Fruit fly (Drosophila melanogaster): ENCODE measurements around the gene kek1.

Gene kek1

dm6 chr2L:12822597-12822996 lies at the start of gene kek1 (continued):
- no peak for TF ChIP-seq CG6276 (GFP tag; optimal IDR thresholded peaks at IDR 0.05)
- no peak for TF ChIP-seq Hr39 (GFP tag; optimal IDR thresholded peaks at IDR 0.05)
- no peak for TF ChIP-seq dac (GFP tag; optimal IDR thresholded peaks at IDR 0.05)
- peak; percentile 19 for TF ChIP-seq dsx (GFP tag; optimal IDR thresholded peaks at IDR 0.05; ENCODE audit: poor library complexity, severe bottlenecking)
- TF ChIP-seq ss (GFP tag; optimal IDR thresholded peaks at IDR 0.05), result peak; percentile 7 to 53
- peak; percentile 27 for TF ChIP-seq Sox102F (GFP tag; optimal IDR thresholded peaks at IDR 0.05)

- TF ChIP-seq Eip78C (GFP tag), result peak; percentile 43
- TF ChIP-seq Ets21C (GFP tag; optimal IDR thresholded peaks at IDR 0.05), result no peak
- peak; percentile 43 for TF ChIP-seq svp (GFP tag)
- TF ChIP-seq CG11762 (GFP tag; optimal IDR thresholded peaks at IDR 0.05; ENCODE audit: insufficient read depth), result no peak
- TF ChIP-seq CG3919 (GFP tag; optimal IDR thresholded peaks at IDR 0.05), result no peak
- TF ChIP-seq CG8319 (GFP tag; optimal IDR thresholded peaks at IDR 0.05), result no peak
- no peak for TF ChIP-seq Lpt (GFP tag; optimal IDR thresholded peaks at IDR 0.05)
- no peak for TF ChIP-seq CG6854 (GFP tag; optimal IDR thresholded peaks at IDR 0.05)
- TF ChIP-seq CG31627 (GFP tag; optimal IDR thresholded peaks at IDR 0.05), result no peak
These were observed 44.9 kb upstream of the kek1 start for dm6 chr2L:12867482-12867881.

dm6 chr2L:12854523-12854922 lies 31.9 kb upstream of the kek1 start:
- TF ChIP-seq achi (GFP tag; optimal IDR thresholded peaks at IDR 0.05), result peak; percentile 4
- TF ChIP-seq Eip78C (GFP tag), result no peak
- no peak for TF ChIP-seq svp (GFP tag)
- peak; percentile 47; the same call in 2 of the 3 replicates for TF ChIP-seq CG6163 (GFP tag; IDR thresholded peaks at IDR 0.05)
- peak; percentile 23 for TF ChIP-seq net (GFP tag; optimal IDR thresholded peaks at IDR 0.05)
- peak in 1 of 2 experiments; percentile 3 for TF ChIP-seq salr (GFP tag; optimal IDR thresholded peaks at IDR 0.05)
- no peak for TF ChIP-seq cyc (GFP tag; optimal IDR thresholded peaks at IDR 0.05)
- peak; percentile 17 for TF ChIP-seq CG6808 (GFP tag; optimal IDR thresholded peaks at IDR 0.05)
- 0 out of 3 replicates have a peak, but pooled peaks have one; percentile 13 for TF ChIP-seq eg (GFP tag; IDR thresholded peaks at IDR 0.05)
- peak; percentile 25 for TF ChIP-seq CG1621 (tag; optimal IDR thresholded peaks at IDR 0.05)
- peak; percentile 16 for TF ChIP-seq CG3919 (GFP tag; optimal IDR thresholded peaks at IDR 0.05)

dm6 chr2L:12850091-12850490 lies 27.5 kb upstream of the kek1 start:
- peak; percentile 7 for TF ChIP-seq ss (GFP tag; optimal IDR thresholded peaks at IDR 0.05)
- TF ChIP-seq cyc (GFP tag; optimal IDR thresholded peaks at IDR 0.05), result no peak
- peak; percentile 19 for TF ChIP-seq spab (GFP tag; optimal IDR thresholded peaks at IDR 0.05)
- peak; percentile 17 for TF ChIP-seq acj6 (GFP tag; optimal IDR thresholded peaks at IDR 0.05)
- TF ChIP-seq Sox15 (GFP tag; optimal IDR thresholded peaks at IDR 0.05), result no peak
- TF ChIP-seq svp (GFP tag), result no peak
- TF ChIP-seq CG10631 (GFP tag; optimal IDR thresholded peaks at IDR 0.05), result peak; percentile 22
- peak; percentile 54 for TF ChIP-seq Eip78C (GFP tag)
- no peak for TF ChIP-seq fd59A (GFP tag; optimal IDR thresholded peaks at IDR 0.05)
- no peak for TF ChIP-seq CG6163 (GFP tag; IDR thresholded peaks at IDR 0.05)
- no peak for TF ChIP-seq dsx (GFP tag; optimal IDR thresholded peaks at IDR 0.05; ENCODE audit: poor library complexity, severe bottlenecking)
- TF ChIP-seq CG11902 (GFP tag; optimal IDR thresholded peaks at IDR 0.05), result no peak
- TF ChIP-seq CG6854 (GFP tag; optimal IDR thresholded peaks at IDR 0.05), result no peak
- TF ChIP-seq Hr4 (GFP tag; optimal IDR thresholded peaks at IDR 0.05), result no peak
- TF ChIP-seq esn (GFP tag; optimal IDR thresholded peaks at IDR 0.05), result peak; percentile 7
- no peak for TF ChIP-seq CG15336 (GFP tag; IDR thresholded peaks at IDR 0.05)
- TF ChIP-seq Hr39 (GFP tag; optimal IDR thresholded peaks at IDR 0.05), result no peak
- TF ChIP-seq CG3032 (tag; optimal IDR thresholded peaks at IDR 0.05), result peak; percentile 14
- TF ChIP-seq CG6808 (GFP tag; optimal IDR thresholded peaks at IDR 0.05), result peak; percentile 13
- no peak for TF ChIP-seq achi (GFP tag; optimal IDR thresholded peaks at IDR 0.05)
- no peak for TF ChIP-seq CG1621 (tag; optimal IDR thresholded peaks at IDR 0.05)
- no peak for TF ChIP-seq Lpt (GFP tag; optimal IDR thresholded peaks at IDR 0.05)
- no peak for TF ChIP-seq CG9139 (GFP tag; optimal IDR thresholded peaks at IDR 0.05)
- TF ChIP-seq eg (GFP tag; IDR thresholded peaks at IDR 0.05), result no peak
- no peak for TF ChIP-seq pdm3 (GFP tag; optimal IDR thresholded peaks at IDR 0.05)
- no peak for TF ChIP-seq Ets96B (tag; optimal IDR thresholded peaks at IDR 0.05)
- TF ChIP-seq CG8119 (GFP tag; IDR thresholded peaks at IDR 0.05), result no peak
- TF ChIP-seq CG3919 (GFP tag; optimal IDR thresholded peaks at IDR 0.05), result peak; percentile 9
- no peak for TF ChIP-seq fd85E (GFP tag; optimal IDR thresholded peaks at IDR 0.05)
- TF ChIP-seq CG32006 (GFP tag; optimal IDR thresholded peaks at IDR 0.05), result no peak
- no peak for TF ChIP-seq topi (GFP tag; optimal IDR thresholded peaks at IDR 0.05)
- TF ChIP-seq CG16779 (tag; optimal IDR thresholded peaks at IDR 0.05), result no peak
- TF ChIP-seq Met (GFP tag; optimal IDR thresholded peaks at IDR 0.05), result no peak
- no peak for TF ChIP-seq CG10669 (GFP tag; optimal IDR thresholded peaks at IDR 0.05)
- no peak for TF ChIP-seq fkh (GFP tag; optimal IDR thresholded peaks at IDR 0.05)
- peak in 1 of 2 experiments; percentile 5 for TF ChIP-seq salr (GFP tag; optimal IDR thresholded peaks at IDR 0.05)
- TF ChIP-seq CG31627 (GFP tag; optimal IDR thresholded peaks at IDR 0.05), result no peak
